Fruit fly (Drosophila melanogaster) whole organism, embryonic: ENCODE results near the gene CG2772.

ENCODE experiments used
- CG10431 ChIP-seq: fragments of 200-800 bp; sonication (Bioruptor generic); optimal IDR thresholded peaks from 3 replicates; lab custom pipeline; 2018; ENCODE audit warnings: missing biosample characterization, mild to moderate bottlenecking, missing genetic modification characterization
- CG11085 ChIP-seq: fragments of 200-800 bp; sonication (Bioruptor generic); IDR thresholded peaks from 2 replicates; pipeline ENCODE4 v1.3.6; 2022; ENCODE audit warnings: missing biosample characterization, missing genetic modification characterization
- CG11504 ChIP-seq: fragments of 200-800 bp; sonication (Bioruptor generic); optimal IDR thresholded peaks from 3 replicates; lab custom pipeline; 2019; ENCODE audit warnings: missing biosample characterization, mild to moderate bottlenecking, missing genetic modification characterization, moderate library complexity
- CG13296 ChIP-seq: fragments of 200-800 bp; sonication (Bioruptor generic); optimal IDR thresholded peaks from 3 replicates; lab custom pipeline; 2018; ENCODE audit warnings: missing biosample characterization, mild to moderate bottlenecking, missing genetic modification characterization
- CG13424 ChIP-seq: fragments of 200-800 bp; sonication (Bioruptor generic); optimal IDR thresholded peaks from 2 replicates; lab custom pipeline; 2019; ENCODE audit warnings: missing biosample characterization, mild to moderate bottlenecking, missing genetic modification characterization, moderate library complexity
- CG14710 ChIP-seq: fragments of 200-800 bp; sonication (Bioruptor generic); optimal IDR thresholded peaks from 3 replicates; lab custom pipeline; 2019; ENCODE audit warnings: missing biosample characterization, mild to moderate bottlenecking, missing genetic modification characterization, moderate library complexity
- CG15601 ChIP-seq: fragments of 200-800 bp; sonication (Bioruptor generic); optimal IDR thresholded peaks from 3 replicates; lab custom pipeline; 2019; ENCODE audit warnings: missing biosample characterization, mild to moderate bottlenecking, missing genetic modification characterization, moderate library complexity
- CG15696 ChIP-seq: fragments of 200-800 bp; sonication (Bioruptor generic); optimal IDR thresholded peaks from 2 replicates; lab custom pipeline; 2019; ENCODE audit warnings: missing biosample characterization, mild to moderate bottlenecking, missing genetic modification characterization, moderate library complexity
- CG17361 ChIP-seq: fragments of 200-800 bp; sonication (Bioruptor generic); IDR thresholded peaks from 3 replicates; pipeline ENCODE4 v1.3.6; 2022; ENCODE audit warnings: missing biosample characterization, missing genetic modification characterization
- CG17385 ChIP-seq: fragments of 200-800 bp; sonication (Bioruptor generic); optimal IDR thresholded peaks from 3 replicates; lab custom pipeline; 2018; ENCODE audit warnings: missing biosample characterization, mild to moderate bottlenecking, missing genetic modification characterization
- CG1832 ChIP-seq: fragments of 200-800 bp; sonication (Bioruptor generic); optimal IDR thresholded peaks from 2 replicates; lab custom pipeline; 2017; ENCODE audit warnings: missing biosample characterization, mild to moderate bottlenecking, missing genetic modification characterization, inconsistent platforms
- CG2712 ChIP-seq: fragments of 200-800 bp; optimal IDR thresholded peaks from 3 replicates; lab custom pipeline; 2019; ENCODE audit warnings: missing biosample characterization, mild to moderate bottlenecking, missing genetic modification characterization, moderate library complexity
- CG31388 ChIP-seq: fragments of 200-800 bp; sonication (Bioruptor generic); optimal IDR thresholded peaks from 2 replicates; lab custom pipeline; 2016; ENCODE audit warnings: missing biosample characterization, missing genetic modification characterization
- CG4328 ChIP-seq: fragments of 200-800 bp; sonication (Bioruptor generic); optimal IDR thresholded peaks from 3 replicates; lab custom pipeline; 2017; ENCODE audit warnings: missing biosample characterization, missing genetic modification reagents, missing genetic modification characterization
- CG4820 ChIP-seq: fragments of 200-800 bp; sonication (Bioruptor generic); optimal IDR thresholded peaks from 3 replicates; lab custom pipeline; 2016; ENCODE audit warnings: missing biosample characterization, missing genetic modification characterization
- CG6272 ChIP-seq: fragments of 200-800 bp; sonication (Bioruptor generic); IDR thresholded peaks from 2 replicates; pipeline ENCODE4 v1.3.6; 2022; ENCODE audit warnings: missing biosample characterization, missing genetic modification characterization
- CG8478 ChIP-seq: fragments of >200 bp; optimal IDR thresholded peaks from 2 replicates; lab custom pipeline; 2018
- CG9797 ChIP-seq: fragments of 200-800 bp; sonication (Bioruptor generic); optimal IDR thresholded peaks from 3 replicates; lab custom pipeline; 2018; ENCODE audit warnings: missing biosample characterization, mild to moderate bottlenecking, missing genetic modification characterization
- D ChIP-seq, 2 experiments: fragments of 200-800 bp in 1 of 2; fragments of >200 bp in 1 of 2; sonication (Bioruptor generic) in 1 of 2; optimal IDR thresholded peaks; 2 replicates in 1 of 2; 3 replicates in 1 of 2; lab custom pipeline; 2017; ENCODE audit warnings: mild to moderate bottlenecking in 1 of 2, missing biosample characterization in 1 of 2, missing genetic modification characterization in 1 of 2, missing genetic modification reagents in 1 of 2
- Dad ChIP-seq: fragments of 200-800 bp; sonication (Bioruptor generic); optimal IDR thresholded peaks from 3 replicates; lab custom pipeline; 2016; ENCODE audit warnings: missing biosample characterization, missing genetic modification characterization
- Dek ChIP-seq: fragments of 200-800 bp; sonication (Bioruptor generic); optimal IDR thresholded peaks from 3 replicates; lab custom pipeline; 2019; ENCODE audit warnings: missing biosample characterization, mild to moderate bottlenecking, missing genetic modification characterization, moderate library complexity
- Doc2 ChIP-seq: fragments of 200-800 bp; sonication (Bioruptor generic); IDR thresholded peaks from 2 replicates; pipeline ENCODE4 v1.3.6; 2022; ENCODE audit warnings: missing biosample characterization, missing genetic modification characterization
- Hmr ChIP-seq: fragments of 200-800 bp; sonication (Bioruptor generic); optimal IDR thresholded peaks from 3 replicates; lab custom pipeline; 2017; ENCODE audit warnings: mild to moderate bottlenecking, missing biosample characterization, missing genetic modification reagents, missing genetic modification characterization
- Med ChIP-seq: fragments of 200-800 bp; sonication (Bioruptor generic); peaks from one replicate; lab custom pipeline; 2016; ENCODE audit warnings: missing biosample characterization, missing genetic modification characterization, mild to moderate bottlenecking, inconsistent platforms, moderate library complexity
- Scr ChIP-seq: fragments of 200-800 bp; sonication (Bioruptor generic); IDR thresholded peaks from 2 replicates; pipeline ENCODE4 v1.3.6; 2022; ENCODE audit warnings: missing biosample characterization, missing genetic modification characterization; ENCODE audit not compliant: partially characterized antibody
- Side ChIP-seq: fragments of 200-800 bp; sonication (Bioruptor generic); optimal IDR thresholded peaks from 2 replicates; lab custom pipeline; 2016; ENCODE audit warnings: missing biosample characterization, missing genetic modification characterization
- Six4 ChIP-seq: fragments of 200-800 bp; sonication (Bioruptor generic); optimal IDR thresholded peaks from 2 replicates; lab custom pipeline; 2016; ENCODE audit warnings: missing biosample characterization, missing genetic modification characterization
- Sox100B ChIP-seq: fragments of 200-800 bp; sonication (Bioruptor generic); optimal IDR thresholded peaks from 3 replicates; lab custom pipeline; 2018; ENCODE audit warnings: missing biosample characterization, mild to moderate bottlenecking, missing genetic modification characterization
- Sox102F ChIP-seq: fragments of 200-800 bp; sonication (Bioruptor generic); optimal IDR thresholded peaks from 2 replicates; lab custom pipeline; 2018; ENCODE audit warnings: missing biosample characterization, mild to moderate bottlenecking, missing genetic modification characterization, moderate library complexity
- Spps ChIP-seq: fragments of 200-800 bp; sonication (Bioruptor generic); optimal IDR thresholded peaks from 2 replicates; lab custom pipeline; 2018; ENCODE audit warnings: missing biosample characterization, mild to moderate bottlenecking, missing genetic modification characterization
- Stat92E ChIP-seq, 3 experiments: fragments of >200 bp in 2 of 3; fragments of 200-800 bp in 1 of 3; sonication (Bioruptor generic) in 1 of 3; optimal IDR thresholded peaks; 2 replicates each; lab custom pipeline; 2017 to 2019; ENCODE audit warnings: missing biosample characterization in 3 of 3, missing genetic modification characterization in 3 of 3, mild to moderate bottlenecking in 1 of 3, moderate library complexity in 1 of 3
- ac ChIP-seq: fragments of 200-800 bp; sonication (Bioruptor generic); optimal IDR thresholded peaks from 3 replicates; lab custom pipeline; 2017; ENCODE audit warnings: missing biosample characterization, mild to moderate bottlenecking, missing genetic modification characterization
- aop ChIP-seq: fragments of 200-800 bp; sonication (Bioruptor generic); IDR thresholded peaks from 2 replicates; pipeline ENCODE4 v1.3.6; 2022; ENCODE audit warnings: missing biosample characterization, missing genetic modification characterization
- chm ChIP-seq: fragments of 200-800 bp; sonication (Bioruptor generic); IDR thresholded peaks from 2 replicates; pipeline ENCODE4 v1.3.6; 2022; ENCODE audit warnings: missing biosample characterization, missing genetic modification characterization
- da ChIP-seq: fragments of 200-800 bp; sonication (Bioruptor generic); optimal IDR thresholded peaks from 2 replicates; lab custom pipeline; 2016; ENCODE audit warnings: missing biosample characterization, missing genetic modification characterization
- dmrt11E ChIP-seq: fragments of 200-800 bp; sonication (Bioruptor generic); optimal IDR thresholded peaks from 3 replicates; lab custom pipeline; 2018; ENCODE audit warnings: missing biosample characterization, mild to moderate bottlenecking, missing genetic modification characterization, moderate library complexity
- fd3F ChIP-seq: fragments of 200-800 bp; sonication (Bioruptor generic); optimal IDR thresholded peaks from 2 replicates; lab custom pipeline; 2018; ENCODE audit warnings: missing biosample characterization, mild to moderate bottlenecking, missing genetic modification characterization, moderate library complexity
- lilli ChIP-seq: fragments of 200-800 bp; sonication (Bioruptor generic); optimal IDR thresholded peaks from 3 replicates; lab custom pipeline; 2016; ENCODE audit warnings: missing biosample characterization, missing genetic modification characterization
- lov ChIP-seq, 2 experiments: fragments of 200-800 bp in 1 of 2; fragments of >200 bp in 1 of 2; sonication (Bioruptor generic) in 1 of 2; IDR thresholded peaks in 1 of 2; optimal IDR thresholded peaks in 1 of 2; 2 replicates in 1 of 2; 3 replicates in 1 of 2; pipeline versions ENCODE4 v1.3.6 to Lab custom; 2017 to 2022; ENCODE audit warnings: missing biosample characterization in 1 of 2, missing genetic modification characterization in 1 of 2
- onecut ChIP-seq: fragments of 200-800 bp; sonication (Bioruptor generic); IDR thresholded peaks from 2 replicates; pipeline ENCODE4 v1.3.6; 2022; ENCODE audit warnings: missing biosample characterization, missing genetic modification characterization
- phol ChIP-seq: fragments of 200-800 bp; sonication (Bioruptor generic); optimal IDR thresholded peaks from 3 replicates; lab custom pipeline; 2018; ENCODE audit warnings: missing biosample characterization, mild to moderate bottlenecking, missing genetic modification characterization, moderate library complexity
- psq ChIP-seq: fragments of 200-800 bp; sonication (Bioruptor generic); optimal IDR thresholded peaks from 2 replicates; lab custom pipeline; 2017; ENCODE audit warnings: missing biosample characterization, missing genetic modification characterization
- sens ChIP-seq: fragments of 200-800 bp; sonication (Bioruptor generic); peaks from one replicate; lab custom pipeline; 2016; ENCODE audit warnings: missing biosample characterization, missing genetic modification characterization
- sim ChIP-seq: fragments of 200-800 bp; sonication (Bioruptor generic); IDR thresholded peaks from 2 replicates; pipeline ENCODE4 v1.3.6; 2022; ENCODE audit warnings: missing biosample characterization, missing genetic modification characterization
- stc ChIP-seq: fragments of 200-800 bp; sonication (Bioruptor generic); IDR thresholded peaks from 2 replicates; pipeline ENCODE4 v1.3.6; 2022; ENCODE audit warnings: missing biosample characterization, missing genetic modification characterization
- trem ChIP-seq: fragments of 200-800 bp; optimal IDR thresholded peaks from 3 replicates; lab custom pipeline; 2019; ENCODE audit warnings: missing biosample characterization, mild to moderate bottlenecking, missing genetic modification characterization, moderate library complexity
- unpg ChIP-seq: fragments of 200-800 bp; sonication (Bioruptor generic); optimal IDR thresholded peaks from 3 replicates; lab custom pipeline; 2018; ENCODE audit warnings: missing biosample characterization, mild to moderate bottlenecking, missing genetic modification characterization, moderate library complexity
- vfl ChIP-seq: fragments of 200-800 bp; sonication (Bioruptor generic); optimal IDR thresholded peaks from 2 replicates; lab custom pipeline; 2016; ENCODE audit warnings: missing biosample characterization, missing genetic modification characterization
- zf30C ChIP-seq: fragments of 200-800 bp; sonication (Bioruptor generic); optimal IDR thresholded peaks from 3 replicates; lab custom pipeline; 2018; ENCODE audit warnings: missing biosample characterization, mild to moderate bottlenecking, missing genetic modification characterization
- zfh1 ChIP-seq: fragments of 200-800 bp; sonication (Bioruptor generic); IDR thresholded peaks from 3 replicates; pipeline ENCODE4 v1.3.6; 2022; ENCODE audit warnings: missing biosample characterization, missing genetic modification characterization

The CG2772 gene

dm6 chr2L:3439502-3439901 lies 6.3 kb upstream of the CG2772 start (continued):
- TF ChIP-seq CG11504 (tag; lab: Kevin White, UChicago) (peak; percentile 52), Sox102F (GFP tag; lab: Kevin White, UChicago) (peak; percentile 10), CG2712 (tag; lab: Kevin White, UChicago) (peak; percentile 63), Hmr (GFP tag; lab: Kevin White, UChicago) (no peak), CG15601 (tag; lab: Kevin White, UChicago) (peak; percentile 64), CG31388 (GFP tag; lab: Kevin White, UChicago) (no peak), CG4328 (GFP tag; lab: Kevin White, UChicago) (no peak), Spps (peak; percentile 42), D (optimal IDR thresholded peaks at IDR 0.05; lab: Kevin White, UChicago) (no peak), D (GFP tag; optimal IDR thresholded peaks at IDR 0.05; lab: Kevin White, UChicago) (peak; percentile 11), CG17385 (GFP tag; lab: Kevin White, UChicago) (no peak), CG10431 (GFP tag; lab: Kevin White, UChicago) (no peak), sens (GFP tag; lab: Kevin White, UChicago) (peak; percentile 83), da (GFP tag; lab: Kevin White, UChicago) (no peak), trem (peak; percentile 12), vfl (GFP tag; lab: Kevin White, UChicago) (no peak), CG1832 (GFP tag; lab: Kevin White, UChicago) (no peak), CG13424 (tag; lab: Kevin White, UChicago) (peak; percentile 19), CG15696 (tag; lab: Kevin White, UChicago) (no peak), aop (no peak), CG14710 (peak; percentile 43), phol (tag; lab: Kevin White, UChicago) (peak; percentile 49), ac (GFP tag; lab: Kevin White, UChicago) (no peak), dmrt11E (tag; lab: Kevin White, UChicago) (peak; percentile 69), stc (GFP tag; lab: Robert Waterston, UW) (no peak), CG11085 (GFP tag; lab: Robert Waterston, UW) (no peak), unpg (GFP tag; lab: Kevin White, UChicago) (peak; percentile 41), Sox100B (peak; percentile 20)

dm6 chr2L:3440322-3440721 lies 5.5 kb upstream of the CG2772 start:
- no peak for TF ChIP-seq Doc2
- peak; percentile 64 for TF ChIP-seq Six4 (GFP tag; lab: Kevin White, UChicago)
- no peak for TF ChIP-seq CG6272 (GFP tag; lab: Robert Waterston, UW)
- TF ChIP-seq sim (GFP tag; lab: Robert Waterston, UW), result 0 out of 2 replicates have a peak, but pooled peaks have one; percentile 50
- TF ChIP-seq CG8478, result no peak
- no peak for TF ChIP-seq Stat92E (GFP tag; optimal IDR thresholded peaks at IDR 0.05; lab: Kevin White, UChicago)
- TF ChIP-seq Dek (tag; lab: Kevin White, UChicago), result peak; percentile 30
- peak; percentile 7 for TF ChIP-seq psq (GFP tag; lab: Kevin White, UChicago)
- peak; percentile 89 for TF ChIP-seq Med (GFP tag; lab: Kevin White, UChicago)
- TF ChIP-seq onecut, result peak; percentile 37; the same call in 1 of the 2 replicates
- peak; percentile 36 for TF ChIP-seq Side (GFP tag; lab: Kevin White, UChicago)
- TF ChIP-seq zf30C (GFP tag; lab: Kevin White, UChicago), result no peak
- 0 out of 2 replicates have a peak, but pooled peaks have one; percentile 9 for TF ChIP-seq chm (GFP tag; lab: Robert Waterston, UW)
- TF ChIP-seq CG13296 (GFP tag; lab: Kevin White, UChicago), result peak; percentile 7
- peak; percentile 62; the same call in 2 of the 3 replicates for TF ChIP-seq CG17361
- no peak for TF ChIP-seq fd3F (GFP tag; lab: Kevin White, UChicago)
- TF ChIP-seq zfh1 (GFP tag; lab: Robert Waterston, UW), result peak; percentile 71
- no peak for TF ChIP-seq Scr (GFP tag; lab: Robert Waterston, UW)
- no peak for TF ChIP-seq lov (optimal IDR thresholded peaks at IDR 0.05; lab: Kevin White, UChicago)
- TF ChIP-seq lov (GFP tag; IDR thresholded peaks at IDR 0.05; lab: Robert Waterston, UW), result 0 out of 3 replicates have a peak, but pooled peaks have one; percentile 76
- TF ChIP-seq lilli (GFP tag; lab: Kevin White, UChicago), result no peak
- no peak for TF ChIP-seq Dad
- peak; percentile 52 for TF ChIP-seq CG4820 (GFP tag; lab: Kevin White, UChicago)
- TF ChIP-seq CG9797 (GFP tag; lab: Kevin White, UChicago), result no peak
